Fruit fly (Drosophila melanogaster) whole organism, embryonic: ENCODE results near the gene CG13390.

Source experiments
- Atf6 ChIP-seq: fragments of 200-800 bp; sonication (Bioruptor generic); IDR thresholded peaks from 2 replicates; pipeline ENCODE4 v1.3.6; 2022; ENCODE audit warnings: missing biosample characterization, missing genetic modification characterization
- B-H2 ChIP-seq: fragments of 200-800 bp; sonication (Bioruptor generic); optimal IDR thresholded peaks from 2 replicates; lab custom pipeline; 2018; ENCODE audit warnings: missing biosample characterization, mild to moderate bottlenecking, missing genetic modification characterization
- CG1024 ChIP-seq: fragments of 200-800 bp; sonication (Bioruptor generic); IDR thresholded peaks from 2 replicates; pipeline ENCODE4 v1.3.6; 2022; ENCODE audit warnings: missing biosample characterization, missing genetic modification characterization
- CG12744 ChIP-seq: fragments of 200-800 bp; sonication (Bioruptor generic); optimal IDR thresholded peaks from 2 replicates; lab custom pipeline; 2016; ENCODE audit warnings: missing biosample characterization, missing genetic modification characterization
- CG12769 ChIP-seq: fragments of 200-800 bp; sonication (Bioruptor generic); optimal IDR thresholded peaks from 2 replicates; lab custom pipeline; 2019; ENCODE audit warnings: missing biosample characterization, mild to moderate bottlenecking, missing genetic modification characterization, moderate library complexity
- CG13296 ChIP-seq: fragments of 200-800 bp; sonication (Bioruptor generic); optimal IDR thresholded peaks from 3 replicates; lab custom pipeline; 2018; ENCODE audit warnings: missing biosample characterization, mild to moderate bottlenecking, missing genetic modification characterization
- CG13424 ChIP-seq: fragments of 200-800 bp; sonication (Bioruptor generic); optimal IDR thresholded peaks from 2 replicates; lab custom pipeline; 2019; ENCODE audit warnings: missing biosample characterization, mild to moderate bottlenecking, missing genetic modification characterization, moderate library complexity
- CG15011 ChIP-seq: fragments of 200-800 bp; sonication (Bioruptor generic); optimal IDR thresholded peaks from 3 replicates; lab custom pipeline; 2018; ENCODE audit warnings: missing biosample characterization, mild to moderate bottlenecking, missing genetic modification characterization
- CG15514 ChIP-seq: fragments of 200-800 bp; sonication (Bioruptor generic); optimal IDR thresholded peaks from 3 replicates; lab custom pipeline; 2017; ENCODE audit warnings: missing biosample characterization, missing genetic modification characterization, mild to moderate bottlenecking, moderate library complexity, missing genetic modification reagents
- CG16863 ChIP-seq: fragments of 200-800 bp; sonication (Bioruptor generic); optimal IDR thresholded peaks from 3 replicates; lab custom pipeline; 2016; ENCODE audit warnings: missing biosample characterization, missing genetic modification characterization
- CG17912 ChIP-seq: fragments of 200-800 bp; sonication (Bioruptor generic); optimal IDR thresholded peaks from 2 replicates; lab custom pipeline; 2018; ENCODE audit warnings: missing biosample characterization, mild to moderate bottlenecking, missing genetic modification characterization
- CG31365 ChIP-seq: fragments of 200-800 bp; sonication (Bioruptor generic); optimal IDR thresholded peaks from 2 replicates; lab custom pipeline; 2018; ENCODE audit warnings: missing biosample characterization, mild to moderate bottlenecking, missing genetic modification characterization
- CG3281 ChIP-seq: fragments of 200-800 bp; sonication (Bioruptor generic); optimal IDR thresholded peaks from 3 replicates; lab custom pipeline; 2017; ENCODE audit warnings: missing biosample characterization, mild to moderate bottlenecking, missing genetic modification characterization
- CG4707 ChIP-seq: fragments of 200-800 bp; sonication (Bioruptor generic); optimal IDR thresholded peaks from 2 replicates; lab custom pipeline; 2018; ENCODE audit warnings: missing biosample characterization, mild to moderate bottlenecking, missing genetic modification characterization, moderate library complexity
- CG5180 ChIP-seq: fragments of 200-800 bp; sonication (Bioruptor generic); optimal IDR thresholded peaks from 3 replicates; lab custom pipeline; 2017; ENCODE audit warnings: missing biosample characterization, missing genetic modification characterization, mild to moderate bottlenecking, moderate library complexity, missing genetic modification reagents
- CG6683 ChIP-seq: fragments of 200-800 bp; sonication (Bioruptor generic); optimal IDR thresholded peaks from 2 replicates; lab custom pipeline; 2017; ENCODE audit warnings: missing biosample characterization, mild to moderate bottlenecking, missing genetic modification characterization, missing genetic modification reagents
- CG6765 ChIP-seq: fragments of 200-800 bp; sonication (Bioruptor generic); optimal IDR thresholded peaks from 3 replicates; lab custom pipeline; 2017; ENCODE audit warnings: missing biosample characterization, mild to moderate bottlenecking, missing genetic modification characterization
- CG6854 ChIP-seq: fragments of 200-800 bp; sonication (Bioruptor generic); optimal IDR thresholded peaks from 3 replicates; lab custom pipeline; 2017; ENCODE audit warnings: missing biosample characterization, mild to moderate bottlenecking, missing genetic modification characterization
- CG8388 ChIP-seq: fragments of 200-800 bp; sonication (Bioruptor generic); optimal IDR thresholded peaks from 2 replicates; lab custom pipeline; 2019; ENCODE audit warnings: missing biosample characterization, mild to moderate bottlenecking, missing genetic modification characterization, moderate library complexity
- CG9609 ChIP-seq: fragments of 200-800 bp; sonication (Bioruptor generic); optimal IDR thresholded peaks from 3 replicates; lab custom pipeline; 2016; ENCODE audit warnings: missing biosample characterization, missing genetic modification characterization
- CG9817 ChIP-seq: fragments of 200-800 bp; sonication (Bioruptor generic); optimal IDR thresholded peaks from 2 replicates; lab custom pipeline; 2018; ENCODE audit warnings: missing biosample characterization, mild to moderate bottlenecking, missing genetic modification characterization, moderate library complexity
- D ChIP-seq, 2 experiments: fragments of 200-800 bp in 1 of 2; fragments of >200 bp in 1 of 2; sonication (Bioruptor generic) in 1 of 2; optimal IDR thresholded peaks; 2 replicates in 1 of 2; 3 replicates in 1 of 2; lab custom pipeline; 2017; ENCODE audit warnings: mild to moderate bottlenecking in 1 of 2, missing biosample characterization in 1 of 2, missing genetic modification characterization in 1 of 2, missing genetic modification reagents in 1 of 2
- D19A ChIP-seq: fragments of 200-800 bp; optimal IDR thresholded peaks from 3 replicates; lab custom pipeline; 2019; ENCODE audit warnings: missing biosample characterization, mild to moderate bottlenecking, missing genetic modification characterization, moderate library complexity
- HmgZ ChIP-seq: fragments of 200-800 bp; sonication (Bioruptor generic); optimal IDR thresholded peaks from 2 replicates; lab custom pipeline; 2018; ENCODE audit warnings: missing biosample characterization, mild to moderate bottlenecking, missing genetic modification characterization
- MTF-1 ChIP-seq: fragments of 200-800 bp; sonication (Bioruptor generic); optimal IDR thresholded peaks from 2 replicates; lab custom pipeline; 2018; ENCODE audit warnings: missing biosample characterization, mild to moderate bottlenecking, missing genetic modification characterization, borderline replicate concordance
- Nf-YB ChIP-seq: fragments of 200-800 bp; sonication (Bioruptor generic); optimal IDR thresholded peaks from 3 replicates; lab custom pipeline; 2019; ENCODE audit warnings: missing biosample characterization, mild to moderate bottlenecking, missing genetic modification characterization, moderate library complexity
- Oli ChIP-seq: fragments of 200-800 bp; sonication (Bioruptor generic); optimal IDR thresholded peaks from 2 replicates; lab custom pipeline; 2018; ENCODE audit warnings: missing biosample characterization, mild to moderate bottlenecking, missing genetic modification characterization, moderate library complexity
- PHDP ChIP-seq: fragments of 200-800 bp; sonication (Bioruptor generic); optimal IDR thresholded peaks from 3 replicates; lab custom pipeline; 2018; ENCODE audit warnings: missing biosample characterization, mild to moderate bottlenecking, missing genetic modification characterization, moderate library complexity
- Side ChIP-seq: fragments of 200-800 bp; sonication (Bioruptor generic); optimal IDR thresholded peaks from 2 replicates; lab custom pipeline; 2016; ENCODE audit warnings: missing biosample characterization, missing genetic modification characterization
- Sin3A ChIP-seq: fragments of >200 bp; optimal IDR thresholded peaks from 2 replicates; lab custom pipeline; 2018
- Sox102F ChIP-seq: fragments of 200-800 bp; sonication (Bioruptor generic); optimal IDR thresholded peaks from 2 replicates; lab custom pipeline; 2018; ENCODE audit warnings: missing biosample characterization, mild to moderate bottlenecking, missing genetic modification characterization, moderate library complexity
- Trl ChIP-seq, 3 experiments: fragments of >200 bp in 2 of 3; fragments of 200-800 bp in 1 of 3; sonication (Bioruptor generic) in 1 of 3; optimal IDR thresholded peaks; 2 replicates in 1 of 3; 3 replicates in 2 of 3; lab custom pipeline; 2016 to 2017; ENCODE audit warnings: missing biosample characterization in 1 of 3, missing genetic modification characterization in 1 of 3
- Vsx1 ChIP-seq: fragments of 200-800 bp; sonication (Bioruptor generic); optimal IDR thresholded peaks from 2 replicates; lab custom pipeline; 2017; ENCODE audit warnings: missing biosample characterization, mild to moderate bottlenecking, missing genetic modification characterization, missing genetic modification reagents
- bsh ChIP-seq, 2 experiments: fragments of 200-800 bp; sonication (Bioruptor generic); optimal IDR thresholded peaks; 2 replicates each; lab custom pipeline; 2017 to 2018; ENCODE audit warnings: mild to moderate bottlenecking in 2 of 2, missing biosample characterization in 2 of 2, missing genetic modification characterization in 2 of 2, moderate library complexity in 1 of 2
- dmrt99B ChIP-seq: fragments of 200-800 bp; sonication (Bioruptor generic); optimal IDR thresholded peaks from 2 replicates; lab custom pipeline; 2018; ENCODE audit warnings: missing biosample characterization, mild to moderate bottlenecking, missing genetic modification characterization, moderate library complexity
- exex ChIP-seq: fragments of 200-800 bp; sonication (Bioruptor generic); optimal IDR thresholded peaks from 4 replicates; lab custom pipeline; 2018; ENCODE audit warnings: missing biosample characterization, mild to moderate bottlenecking, missing genetic modification characterization, moderate library complexity
- ftz-f1 ChIP-seq: fragments of 200-800 bp; sonication (Bioruptor generic); optimal IDR thresholded peaks from 2 replicates; lab custom pipeline; 2016; ENCODE audit warnings: missing biosample characterization, missing genetic modification characterization
- gt ChIP-seq: fragments of 200-800 bp; sonication (Bioruptor generic); IDR thresholded peaks from 2 replicates; pipeline ENCODE4 v1.3.6; 2022; ENCODE audit warnings: missing biosample characterization, missing genetic modification characterization
- hkb ChIP-seq, 2 experiments: fragments of 200-800 bp in 1 of 2; fragments of >200 bp in 1 of 2; sonication (Bioruptor generic) in 1 of 2; IDR thresholded peaks in 1 of 2; optimal IDR thresholded peaks in 1 of 2; 2 replicates each; pipeline versions ENCODE4 v1.3.6 to Lab custom; 2017 to 2022; ENCODE audit warnings: missing biosample characterization in 1 of 2, missing genetic modification characterization in 1 of 2
- lab ChIP-seq: fragments of 200-800 bp; sonication (Bioruptor generic); optimal IDR thresholded peaks from 3 replicates; lab custom pipeline; 2017; ENCODE audit warnings: missing biosample characterization, missing genetic modification characterization, mild to moderate bottlenecking, moderate library complexity, missing genetic modification reagents
- luna ChIP-seq: fragments of 200-800 bp; sonication (Bioruptor generic); optimal IDR thresholded peaks from 2 replicates; lab custom pipeline; 2016; ENCODE audit warnings: missing biosample characterization, missing genetic modification characterization
- org-1 ChIP-seq: fragments of 200-800 bp; sonication (Bioruptor generic); optimal IDR thresholded peaks from 2 replicates; lab custom pipeline; 2017; ENCODE audit warnings: missing biosample characterization, missing genetic modification characterization
- rib ChIP-seq: fragments of 200-800 bp; sonication (Bioruptor generic); IDR thresholded peaks from 2 replicates; pipeline ENCODE4 v1.3.6; 2022; ENCODE audit warnings: missing biosample characterization, missing genetic modification characterization
- scrt ChIP-seq: fragments of 200-800 bp; sonication (Bioruptor generic); optimal IDR thresholded peaks from 2 replicates; lab custom pipeline; 2018; ENCODE audit warnings: missing biosample characterization, mild to moderate bottlenecking, missing genetic modification characterization, moderate library complexity
- sd ChIP-seq: fragments of 200-800 bp; sonication (Bioruptor generic); optimal IDR thresholded peaks from 3 replicates; lab custom pipeline; 2018; ENCODE audit warnings: missing biosample characterization, mild to moderate bottlenecking, missing genetic modification characterization, moderate library complexity
- toy ChIP-seq: fragments of 200-800 bp; sonication (Bioruptor generic); IDR thresholded peaks from 2 replicates; pipeline ENCODE4 v1.3.6; 2022; ENCODE audit warnings: missing biosample characterization, missing genetic modification characterization
- tx ChIP-seq: fragments of 200-800 bp; sonication (Bioruptor generic); optimal IDR thresholded peaks from 2 replicates; lab custom pipeline; 2016; ENCODE audit warnings: missing biosample characterization, missing genetic modification characterization

The CG13390 gene

dm6 chr2L:8350560-8351171, 25.9 kb downstream of the CG13390 start (continued):
- TF ChIP-seq Trl (optimal IDR thresholded peaks at IDR 0.05; lab: Kevin White, UChicago) = no peak
- TF ChIP-seq Trl (GFP tag; optimal IDR thresholded peaks at IDR 0.05; lab: Kevin White, UChicago) = peak; percentile 8
- TF ChIP-seq CG13424 = peak; percentile 31
- peak; percentile 13 for TF ChIP-seq CG6854 (GFP tag; lab: Kevin White, UChicago)
- TF ChIP-seq HmgZ = peak; percentile 65
- no peak for TF ChIP-seq Sin3A (lab: Kevin White, UChicago)
- peak; percentile 74 for TF ChIP-seq CG13296 (GFP tag; lab: Kevin White, UChicago)
- no peak for TF ChIP-seq CG1024 (GFP tag; lab: Robert Waterston, UW)
- TF ChIP-seq CG6765 (GFP tag; lab: Kevin White, UChicago) = peak; percentile 26
- no peak for TF ChIP-seq bsh (GFP tag; optimal IDR thresholded peaks at IDR 0.05; lab: Kevin White, UChicago)
- no peak for TF ChIP-seq D19A (tag; lab: Kevin White, UChicago)
- peak; percentile 22 for TF ChIP-seq CG31365
- peak; percentile 50 for TF ChIP-seq ftz-f1 (GFP tag; lab: Kevin White, UChicago)
- TF ChIP-seq CG3281 (GFP tag; lab: Kevin White, UChicago) = peak; percentile 60
- TF ChIP-seq tx (GFP tag; lab: Kevin White, UChicago) = no peak
- TF ChIP-seq CG15514 (GFP tag; lab: Kevin White, UChicago) = peak; percentile 62
- peak; percentile 10 for TF ChIP-seq CG16863 (GFP tag; lab: Kevin White, UChicago)
- peak; percentile 35 for TF ChIP-seq CG5180
- peak; percentile 69 for TF ChIP-seq PHDP (tag; lab: Kevin White, UChicago)
- peak; percentile 47 for TF ChIP-seq CG15011 (GFP tag; lab: Kevin White, UChicago)
- TF ChIP-seq CG4707 (GFP tag; lab: Kevin White, UChicago) = peak; percentile 35
- TF ChIP-seq CG9609 (GFP tag; lab: Kevin White, UChicago) = no peak
- peak; percentile 8 for TF ChIP-seq Oli
- TF ChIP-seq lab (GFP tag; lab: Kevin White, UChicago) = peak; percentile 78
- peak; percentile 25 for TF ChIP-seq dmrt99B (tag; lab: Kevin White, UChicago)
- TF ChIP-seq Vsx1 (GFP tag; lab: Kevin White, UChicago) = peak; percentile 51
- TF ChIP-seq CG8388 = peak; percentile 8
- TF ChIP-seq CG12744 = peak; percentile 52
- peak; percentile 16 for TF ChIP-seq Side (GFP tag; lab: Kevin White, UChicago)
- peak; percentile 76 for TF ChIP-seq Atf6 (GFP tag; lab: Robert Waterston, UW)
- TF ChIP-seq CG17912 (GFP tag; lab: Kevin White, UChicago) = no peak
- TF ChIP-seq CG9817 (tag; lab: Kevin White, UChicago) = peak; percentile 12
- peak; percentile 88 for TF ChIP-seq exex
- no peak for TF ChIP-seq toy
- peak; percentile 3 for TF ChIP-seq Nf-YB (GFP tag; lab: Kevin White, UChicago)
- TF ChIP-seq rib (GFP tag; lab: Robert Waterston, UW) = peak; percentile 33; the same call in 1 of the 2 replicates
- peak; percentile 65 for TF ChIP-seq CG12769
- peak; percentile 35 for TF ChIP-seq luna
- TF ChIP-seq B-H2 (GFP tag; lab: Kevin White, UChicago) = peak; percentile 49
- TF ChIP-seq org-1 (GFP tag; lab: Kevin White, UChicago) = peak; percentile 22
- TF ChIP-seq hkb (optimal IDR thresholded peaks at IDR 0.05; lab: Kevin White, UChicago) = no peak
- TF ChIP-seq hkb (GFP tag; IDR thresholded peaks at IDR 0.05; lab: Robert Waterston, UW) = peak; percentile 72
- TF ChIP-seq MTF-1 (GFP tag; lab: Kevin White, UChicago) = peak; percentile 41
- peak; percentile 2 for TF ChIP-seq CG6683 (GFP tag; lab: Kevin White, UChicago)
- TF ChIP-seq Sox102F (GFP tag; lab: Kevin White, UChicago) = peak; percentile 42
- TF ChIP-seq scrt (GFP tag; lab: Kevin White, UChicago) = peak; percentile 49
- TF ChIP-seq sd (tag; lab: Kevin White, UChicago) = peak; percentile 95
- no peak for TF ChIP-seq D (optimal IDR thresholded peaks at IDR 0.05; lab: Kevin White, UChicago)
- TF ChIP-seq D (GFP tag; optimal IDR thresholded peaks at IDR 0.05; lab: Kevin White, UChicago) = no peak
- TF ChIP-seq gt (GFP tag; lab: Robert Waterston, UW) = no peak
